Fruit fly (Drosophila melanogaster): ENCODE results near the gene rtet.
A peak's percentile ranks its signal among the peaks of the same experiment; 100 is the strongest.

The rtet gene

DNA sequence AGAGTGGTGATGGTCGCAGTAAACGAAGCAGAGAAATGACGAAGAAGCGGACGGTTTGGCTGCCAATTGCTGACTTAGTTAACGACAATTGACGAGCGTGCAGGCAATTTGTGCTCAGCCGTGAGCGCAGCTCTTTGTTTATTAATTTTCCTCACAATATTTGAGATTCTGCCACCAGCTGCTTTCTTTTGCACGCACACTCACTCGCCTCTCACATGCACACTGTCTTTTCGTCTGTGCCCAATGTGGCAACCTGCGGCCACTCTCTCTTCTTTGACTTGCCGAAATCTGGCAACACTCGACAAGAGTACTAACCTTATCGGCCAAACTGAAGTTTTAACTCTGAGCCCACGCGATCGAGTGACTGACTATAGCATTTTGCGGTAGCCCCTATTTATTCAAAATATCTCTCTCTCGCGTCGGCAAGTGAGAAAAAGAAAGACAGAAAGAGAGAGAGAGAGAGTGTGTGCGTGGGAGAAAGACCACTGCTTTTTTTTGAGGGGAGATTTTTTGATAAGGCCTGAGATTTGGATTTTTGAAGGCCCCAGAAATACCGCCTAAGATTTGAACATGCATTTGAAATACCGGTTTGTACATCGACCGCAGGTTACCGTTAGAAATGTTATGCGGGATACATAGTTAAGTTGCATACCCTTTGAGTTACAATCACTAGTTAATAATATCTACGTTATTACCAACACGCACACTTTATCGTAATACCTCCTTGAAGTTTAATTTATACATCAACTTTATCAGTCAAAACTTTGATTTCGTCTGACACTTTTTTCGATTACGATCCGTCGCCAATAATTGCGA lies 47.6 kb upstream of the rtet start, which contains the start of gene Mvl:
TSS of gene Mvl (minus strand) at position 371 of the 816 bp plus-strand sequence.
- TF ChIP-seq Sox14 (GFP tag; optimal IDR thresholded peaks at IDR 0.05) (peak; percentile 51), Ets96B (tag; optimal IDR thresholded peaks at IDR 0.05) (no peak), CG4318 (GFP tag; optimal IDR thresholded peaks at IDR 0.05) (no peak), vri (GFP tag; optimal IDR thresholded peaks at IDR 0.05) (peak; percentile 9), CG6276 (GFP tag; optimal IDR thresholded peaks at IDR 0.05) (no peak), CG11902 (GFP tag; optimal IDR thresholded peaks at IDR 0.05) (no peak), CG3032 (tag; optimal IDR thresholded peaks at IDR 0.05) (peak; percentile 6), svp (GFP tag) (peak; percentile 68), Eip78C (GFP tag) (peak; percentile 78), pdm3 (GFP tag; optimal IDR thresholded peaks at IDR 0.05) (no peak), CG1621 (tag; optimal IDR thresholded peaks at IDR 0.05) (peak; percentile 25), achi (GFP tag; optimal IDR thresholded peaks at IDR 0.05) (peak; percentile 24)

DNA sequence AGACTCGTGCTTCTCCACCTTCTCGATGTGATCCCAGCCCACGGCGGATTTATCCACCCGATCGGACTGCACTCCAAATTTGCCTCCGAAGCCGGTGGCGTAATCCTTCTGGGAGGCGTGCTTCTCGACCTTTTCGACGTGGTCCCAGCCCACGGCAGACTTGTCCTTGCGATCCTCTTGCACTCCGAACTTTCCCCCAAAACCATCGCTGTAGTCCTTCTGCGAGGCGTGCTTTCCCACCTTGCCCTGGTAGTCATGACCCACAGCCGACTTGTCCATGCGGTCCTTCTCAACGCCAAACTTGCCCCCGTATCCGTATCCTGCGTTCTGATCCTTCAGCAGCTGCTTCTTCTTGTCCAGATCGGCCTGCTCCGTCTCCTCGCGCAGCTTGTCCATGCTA lies 44.8 kb upstream of the rtet start:
- TF ChIP-seq pdm3 (GFP tag; optimal IDR thresholded peaks at IDR 0.05) (no peak), Hr38 (GFP tag; optimal IDR thresholded peaks at IDR 0.05) (no peak), salr (GFP tag; optimal IDR thresholded peaks at IDR 0.05) (no peak), CG8119 (GFP tag; IDR thresholded peaks at IDR 0.05) (no peak), CG9139 (GFP tag; optimal IDR thresholded peaks at IDR 0.05) (no peak), CG34406 (GFP tag; optimal IDR thresholded peaks at IDR 0.05) (no peak), OdsH (GFP tag; optimal IDR thresholded peaks at IDR 0.05) (no peak), esn (GFP tag; optimal IDR thresholded peaks at IDR 0.05) (no peak)

DNA sequence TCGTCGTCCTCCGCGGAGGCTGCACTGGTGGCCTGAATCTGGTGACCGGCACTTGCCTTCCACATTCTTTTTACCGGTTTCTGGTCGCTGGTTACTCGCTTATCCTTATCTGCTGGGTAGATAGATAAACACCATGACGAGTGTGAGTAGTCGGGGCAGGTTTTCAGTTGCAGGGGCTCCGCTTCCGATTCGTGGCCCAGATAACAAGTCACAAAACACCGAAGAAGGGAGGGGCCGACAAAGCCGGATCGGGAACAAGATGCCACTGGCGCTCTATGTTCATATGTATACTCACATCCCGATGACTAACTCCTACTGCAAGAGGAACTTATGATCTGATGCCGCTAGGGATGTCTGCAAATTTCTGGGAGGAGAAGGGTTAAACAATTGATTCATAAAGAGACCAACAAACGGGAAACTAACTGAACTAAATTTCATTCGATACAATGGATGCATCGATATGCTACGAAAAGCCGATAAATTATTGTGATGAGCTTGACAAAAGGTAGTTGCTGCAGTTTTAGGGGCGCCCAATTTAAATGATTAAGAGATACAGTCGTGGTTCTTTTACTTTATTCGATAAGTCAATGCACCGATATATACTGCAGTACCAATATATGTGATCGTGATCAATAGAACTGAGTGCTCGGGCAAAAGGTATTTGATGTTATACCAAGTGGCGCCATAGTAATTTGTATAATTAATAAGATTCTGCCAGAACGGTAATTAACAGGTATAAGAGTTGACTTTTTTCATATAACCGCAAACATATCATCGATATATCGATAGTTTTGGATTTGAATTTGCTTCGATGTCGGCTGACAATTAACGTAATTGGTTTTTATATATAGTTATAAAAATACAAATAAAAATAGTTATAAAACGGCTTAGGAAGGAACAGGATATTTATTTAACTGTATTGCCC lies 44.0 kb upstream of the rtet start, which contains the start of gene Cortactin:
TSS of gene Cortactin (minus strand) at position 472 of the 925 bp plus-strand sequence.
- TF ChIP-seq ss (GFP tag; optimal IDR thresholded peaks at IDR 0.05) (peak in 1 of 2 experiments; percentile 13), CG3919 (GFP tag; optimal IDR thresholded peaks at IDR 0.05) (peak; percentile 1), Sox14 (GFP tag; optimal IDR thresholded peaks at IDR 0.05) (peak; percentile 2), CG15336 (GFP tag; IDR thresholded peaks at IDR 0.05) (no peak), svp (GFP tag) (peak; percentile 62), Eip78C (GFP tag) (peak; percentile 15)

DNA sequence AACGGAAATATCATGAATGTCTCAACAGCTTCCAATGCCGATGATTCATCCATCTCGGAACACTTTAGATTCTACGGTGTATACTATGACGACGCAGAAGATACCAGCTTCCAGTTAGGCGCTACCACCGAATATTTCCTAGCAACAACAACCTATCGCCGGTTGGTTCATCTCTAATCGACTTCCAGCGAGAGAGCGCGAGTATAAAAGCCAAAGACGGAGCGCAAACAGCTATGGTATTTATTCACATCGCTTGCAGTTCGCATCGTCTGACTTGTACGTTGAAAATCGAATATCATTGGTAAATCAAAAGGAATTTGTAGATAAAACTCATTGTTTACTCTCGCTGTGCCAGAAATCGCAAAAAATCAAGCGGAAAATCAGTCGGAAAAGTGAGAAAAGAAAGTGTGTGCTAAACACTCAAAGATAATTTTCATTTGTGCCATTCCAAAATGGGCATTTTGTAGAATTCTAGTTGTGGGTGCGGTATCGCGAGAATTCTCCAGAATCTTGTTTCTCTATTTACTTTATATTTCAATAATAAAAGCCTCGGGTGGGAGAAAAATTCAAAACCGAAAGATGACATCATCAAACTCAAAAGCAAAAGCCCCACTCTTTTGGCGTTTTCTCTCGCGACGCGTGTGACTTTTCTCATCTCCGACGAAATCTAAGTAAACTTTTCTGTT lies 43.1 kb upstream of the rtet start, which contains the start of gene AnxB9:
TSS of gene AnxB9 (plus strand) at position 232 of the 686 bp plus-strand sequence.
- TF ChIP-seq pdm3 (GFP tag; optimal IDR thresholded peaks at IDR 0.05) (no peak), CG34406 (GFP tag; optimal IDR thresholded peaks at IDR 0.05) (no peak), CG11902 (GFP tag; optimal IDR thresholded peaks at IDR 0.05) (no peak), OdsH (GFP tag; optimal IDR thresholded peaks at IDR 0.05) (peak; percentile 3), esn (GFP tag; optimal IDR thresholded peaks at IDR 0.05) (peak; percentile 60), net (GFP tag; optimal IDR thresholded peaks at IDR 0.05) (no peak), Hr38 (GFP tag; optimal IDR thresholded peaks at IDR 0.05) (no peak), cyc (GFP tag; optimal IDR thresholded peaks at IDR 0.05) (no peak), CG6163 (GFP tag; IDR thresholded peaks at IDR 0.05) (peak; percentile 44; the same call in 2 of the 3 replicates), CG15336 (GFP tag; IDR thresholded peaks at IDR 0.05) (peak; percentile 49; the same call in 1 of the 2 replicates), CG31627 (GFP tag; optimal IDR thresholded peaks at IDR 0.05) (no peak), Met (GFP tag; optimal IDR thresholded peaks at IDR 0.05) (peak; percentile 34), Hr4 (GFP tag; optimal IDR thresholded peaks at IDR 0.05) (no peak), Smox (GFP tag; optimal IDR thresholded peaks at IDR 0.05) (no peak), Sox14 (GFP tag; optimal IDR thresholded peaks at IDR 0.05) (peak; percentile 17), CG3032 (tag; optimal IDR thresholded peaks at IDR 0.05) (peak; percentile 41), Hr39 (GFP tag; optimal IDR thresholded peaks at IDR 0.05) (no peak), Gug (GFP tag; IDR thresholded peaks at IDR 0.05) (no peak), CG6854 (GFP tag; optimal IDR thresholded peaks at IDR 0.05) (peak; percentile 80), Eip75B (GFP tag; optimal IDR thresholded peaks at IDR 0.05) (peak; percentile 22), CG8319 (GFP tag; optimal IDR thresholded peaks at IDR 0.05) (no peak), Eip93F (GFP tag; optimal IDR thresholded peaks at IDR 0.05) (no peak), CG3919 (GFP tag; optimal IDR thresholded peaks at IDR 0.05) (peak; percentile 42), dac (GFP tag; optimal IDR thresholded peaks at IDR 0.05) (no peak), Lpt (GFP tag; optimal IDR thresholded peaks at IDR 0.05) (no peak), CG32006 (GFP tag; optimal IDR thresholded peaks at IDR 0.05) (no peak), acj6 (GFP tag; optimal IDR thresholded peaks at IDR 0.05) (no peak), CG11762 (GFP tag; optimal IDR thresholded peaks at IDR 0.05; ENCODE audit: insufficient read depth) (no peak), Ets96B (tag; optimal IDR thresholded peaks at IDR 0.05) (peak; percentile 14)
